Fruit fly (Drosophila melanogaster) whole organism: Measurements from ENCODE around the gene GlcAT-S.

Experiments used
- CG8478 ChIP-seq: fragments of >200 bp; optimal IDR thresholded peaks from 2 replicates; lab custom pipeline; 2018; ENCODE audit warnings: inconsistent platforms
- Dll ChIP-seq: fragments of >200 bp; optimal IDR thresholded peaks from 2 replicates; lab custom pipeline; 2017
- EcR ChIP-seq, 2 experiments: fragments of >200 bp; optimal IDR thresholded peaks; 2 replicates each; lab custom pipeline; 2017; ENCODE audit warnings: missing biosample characterization in 2 of 2, missing genetic modification characterization in 2 of 2, missing genetic modification reagents in 2 of 2
- pan ChIP-seq: fragments of >200 bp; optimal IDR thresholded peaks from 2 replicates; lab custom pipeline; 2017
- psq ChIP-seq: fragments of >200 bp; optimal IDR thresholded peaks from 2 replicates; lab custom pipeline; 2017
- usp ChIP-seq: fragments of >200 bp; optimal IDR thresholded peaks from 2 replicates; lab custom pipeline; 2017; ENCODE audit warnings: missing biosample characterization, missing genetic modification characterization, mixed read lengths

Gene GlcAT-S

DNA sequence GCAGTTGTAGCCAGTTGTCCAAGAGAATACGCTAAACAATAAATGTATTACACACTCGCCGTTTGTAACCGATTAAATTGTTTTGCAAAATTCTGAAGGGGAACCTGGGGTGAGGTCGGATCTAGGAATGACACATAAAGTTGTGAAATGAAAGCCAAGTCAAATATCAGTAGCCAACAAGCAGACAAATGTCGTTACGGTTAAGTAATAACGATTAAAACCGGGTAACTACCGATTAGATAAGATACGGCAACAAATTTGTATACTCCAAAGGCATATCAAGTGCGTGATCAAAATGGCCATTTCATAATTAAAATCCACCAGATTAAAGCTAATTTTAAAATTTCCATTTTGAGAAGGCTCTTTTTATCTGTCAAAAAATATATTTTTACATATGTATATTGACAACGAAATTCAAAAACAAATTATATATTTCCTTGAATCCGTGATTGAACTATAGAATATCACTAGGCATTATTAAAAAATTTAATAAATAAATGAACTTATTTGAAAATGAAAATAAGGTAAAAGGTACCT, at the start of gene GlcAT-S:
GlcAT-S (plus strand) TSS at position 487 of the 537 bp plus-strand sequence.
- TF ChIP-seq EcR (GFP tag; optimal IDR thresholded peaks at IDR 0.05; lab: Kevin White, UChicago) (no peak), pan (lab: Kevin White, UChicago) (no peak), psq (lab: Kevin White, UChicago) (no peak), Dll (lab: Kevin White, UChicago) (no peak), usp (GFP tag; lab: Kevin White, UChicago) (no peak)

DNA sequence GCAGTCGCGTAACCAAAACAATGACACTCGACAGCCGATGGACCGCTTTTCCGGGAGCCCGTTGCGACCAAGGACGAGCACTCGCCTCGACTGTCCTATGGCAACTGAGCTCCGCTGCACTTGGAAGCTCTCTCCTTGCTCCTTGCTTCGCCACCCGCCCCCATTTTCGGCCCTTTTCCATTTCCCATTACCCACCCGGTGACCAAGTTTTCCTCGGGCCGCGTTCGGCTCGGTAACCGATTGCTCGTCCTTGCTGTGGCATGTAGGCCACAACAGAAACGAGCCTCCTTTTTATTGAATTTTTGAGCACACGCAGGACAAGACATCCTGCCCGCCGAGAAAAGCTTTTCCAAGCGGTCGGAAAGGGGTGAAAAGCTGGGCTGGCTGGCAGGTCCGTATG, 49.6 kb upstream of the GlcAT-S start, which contains the start of gene jp:
jp (minus strand) TSS at position 95 of the 400 bp plus-strand sequence.
- TF ChIP-seq Dll (lab: Kevin White, UChicago) (no peak), EcR (GFP tag; optimal IDR thresholded peaks at IDR 0.05; lab: Kevin White, UChicago) (no peak), pan (lab: Kevin White, UChicago) (no peak), usp (GFP tag; lab: Kevin White, UChicago) (no peak), psq (lab: Kevin White, UChicago) (no peak), CG8478 (lab: Kevin White, UChicago) (no peak)

DNA sequence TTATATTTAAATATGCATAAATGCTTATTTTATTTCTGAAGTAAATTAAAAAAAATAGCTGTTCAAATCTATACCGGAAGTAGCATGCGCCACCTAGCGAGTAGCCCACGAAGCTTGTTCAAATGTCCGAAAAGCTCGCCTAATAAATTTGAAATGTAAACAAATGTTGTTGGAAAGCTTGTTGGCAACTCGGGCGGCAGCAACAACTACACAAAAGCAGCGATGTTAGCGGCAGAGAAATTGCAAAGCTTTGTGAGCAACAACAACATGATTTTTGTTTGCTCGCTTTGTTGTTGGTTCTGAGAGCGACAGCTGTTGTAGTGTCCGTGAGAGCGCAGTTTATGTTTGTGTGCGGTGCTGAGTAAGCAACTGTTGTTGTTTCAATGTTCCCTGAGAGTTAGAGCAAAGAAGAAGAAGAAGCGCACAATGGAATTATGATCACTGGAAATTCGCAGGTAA, 48.8 kb upstream of the GlcAT-S start:
- TF ChIP-seq Dll (lab: Kevin White, UChicago) (no peak), pan (lab: Kevin White, UChicago) (no peak), CG8478 (lab: Kevin White, UChicago) (no peak), EcR (GFP tag; optimal IDR thresholded peaks at IDR 0.05; lab: Kevin White, UChicago) (no peak), psq (lab: Kevin White, UChicago) (no peak), usp (GFP tag; lab: Kevin White, UChicago) (no peak)

DNA sequence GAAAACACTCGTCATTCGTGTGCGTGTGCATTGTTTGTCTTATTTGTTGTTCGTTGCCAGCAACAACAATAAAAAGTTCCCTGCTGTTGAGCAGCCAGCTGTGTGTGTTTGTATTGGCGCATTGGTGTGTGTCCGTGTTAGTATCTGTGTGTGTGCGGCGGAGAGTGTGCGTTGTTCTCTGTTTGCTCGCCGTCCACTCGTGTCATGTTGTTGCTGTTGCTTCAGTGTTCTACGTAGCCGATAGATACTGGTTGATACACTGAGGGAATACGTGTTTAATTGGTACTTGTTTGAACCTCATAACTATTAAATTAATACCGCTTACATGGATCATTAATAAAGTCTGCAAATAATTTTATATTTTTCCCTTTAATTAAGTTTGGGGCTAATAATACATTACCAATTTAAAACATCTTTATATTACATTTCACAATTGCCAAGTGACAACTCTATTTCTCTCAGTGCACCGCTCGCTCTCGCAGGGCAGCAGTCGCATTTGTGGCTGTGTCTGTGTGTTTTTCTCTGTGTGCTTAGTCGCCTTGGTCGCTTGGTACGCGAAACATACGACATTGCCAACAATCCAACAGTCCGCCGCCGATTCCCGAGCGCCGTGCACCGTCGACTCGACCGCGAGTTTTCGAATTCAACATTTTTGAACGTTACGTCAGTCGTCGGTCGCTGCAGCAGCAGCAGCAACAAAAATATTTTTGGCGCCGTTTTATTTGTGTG, 47.7 kb upstream of the GlcAT-S start, which contains the start of gene brwl:
brwl (plus strand) TSS at position 531 of the 729 bp plus-strand sequence.
- no peak for TF ChIP-seq usp (GFP tag; lab: Kevin White, UChicago)
- peak; percentile 11 for TF ChIP-seq Dll (lab: Kevin White, UChicago)

DNA sequence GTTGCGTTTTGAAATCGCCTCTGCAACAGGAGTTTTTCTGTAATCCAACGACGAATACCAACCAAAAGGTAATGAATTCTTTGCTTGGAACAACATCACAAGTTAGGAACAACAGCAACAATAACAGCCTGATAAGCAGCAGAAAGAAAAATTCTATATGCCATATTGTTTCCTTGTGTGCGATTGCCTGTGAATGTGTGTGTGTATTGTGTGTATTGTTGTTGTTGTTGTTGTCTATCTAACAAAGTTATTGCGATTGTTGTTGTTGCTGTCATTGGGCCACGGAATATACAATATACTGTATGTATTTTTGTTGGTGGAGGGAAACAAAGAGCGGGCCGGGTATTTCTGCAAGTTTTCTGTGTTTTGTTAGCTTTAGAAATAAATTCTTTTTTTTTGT, 47.1 kb upstream of the GlcAT-S start:
- TF ChIP-seq EcR (GFP tag; optimal IDR thresholded peaks at IDR 0.05; lab: Kevin White, UChicago) (no peak), usp (GFP tag; lab: Kevin White, UChicago) (no peak), psq (lab: Kevin White, UChicago) (no peak), CG8478 (lab: Kevin White, UChicago) (no peak), pan (lab: Kevin White, UChicago) (no peak), Dll (lab: Kevin White, UChicago) (no peak)

DNA sequence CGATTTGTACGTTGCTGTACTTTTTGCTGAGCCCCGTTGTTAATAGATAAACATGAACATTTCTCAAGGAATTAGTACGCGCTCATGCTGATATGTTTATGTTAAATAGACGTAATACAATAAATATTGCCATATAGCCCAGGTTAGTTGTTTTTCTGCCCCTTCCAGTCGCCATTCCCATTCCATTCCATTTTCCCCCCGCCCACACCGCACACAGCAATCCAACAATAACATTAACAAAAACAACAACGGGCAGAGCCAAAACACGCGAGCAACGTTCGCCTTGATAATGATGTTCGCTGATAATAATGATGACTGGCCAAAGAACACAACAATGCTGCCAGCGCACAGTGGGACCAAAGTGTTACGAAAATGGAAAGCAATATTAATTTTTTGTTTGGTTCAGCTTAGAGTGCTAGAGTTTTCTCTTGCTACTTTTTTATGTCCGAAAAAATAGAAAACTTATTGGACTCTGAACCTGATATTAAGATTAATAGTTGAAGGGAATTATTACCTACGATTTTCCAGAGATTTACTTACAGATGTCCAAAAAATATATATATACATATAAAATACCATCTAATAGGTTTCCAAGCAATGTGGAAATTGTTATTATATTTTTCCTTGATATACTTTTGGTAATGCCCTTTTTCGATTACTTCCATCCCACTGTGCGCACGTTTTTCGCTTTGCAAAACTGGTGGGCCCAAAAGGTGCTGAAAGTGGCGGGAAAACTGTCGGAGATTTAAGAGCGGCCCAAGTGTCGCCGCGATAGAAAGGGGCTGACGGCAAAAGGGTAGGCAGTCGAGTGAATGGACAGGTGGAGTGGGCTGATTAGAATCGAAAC, 46.5 kb upstream of the GlcAT-S start:
- TF ChIP-seq Dll (lab: Kevin White, UChicago) (no peak), pan (lab: Kevin White, UChicago) (no peak), EcR (GFP tag; optimal IDR thresholded peaks at IDR 0.05; lab: Kevin White, UChicago) (no peak), CG8478 (lab: Kevin White, UChicago) (no peak), usp (GFP tag; lab: Kevin White, UChicago) (no peak), psq (lab: Kevin White, UChicago) (no peak)

DNA sequence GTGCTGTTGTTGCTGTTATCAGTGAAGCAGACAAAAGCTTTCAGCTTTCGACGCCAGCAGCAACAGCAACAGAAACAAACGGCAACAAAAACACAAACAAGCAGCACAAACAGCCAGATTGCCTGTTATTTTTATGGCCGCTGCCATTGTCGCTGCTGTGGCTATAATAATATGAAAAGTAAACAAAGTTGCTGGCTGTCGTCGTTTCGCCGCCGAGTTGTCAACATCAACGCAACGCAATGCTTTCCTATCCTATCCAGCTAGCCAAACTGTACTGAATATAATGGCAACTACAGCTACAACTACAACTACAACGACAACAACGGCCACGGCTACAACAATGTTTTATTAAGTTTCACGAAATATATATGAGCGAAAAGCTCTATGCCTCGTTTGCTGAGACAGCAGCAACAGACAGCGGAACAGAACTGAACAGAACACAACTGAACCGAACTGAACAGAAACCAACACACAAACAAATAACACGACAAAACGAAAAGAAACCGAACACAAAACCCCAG, 45.5 kb upstream of the GlcAT-S start:
- TF ChIP-seq Dll (lab: Kevin White, UChicago): no peak
- no peak for TF ChIP-seq usp (GFP tag; lab: Kevin White, UChicago)
- TF ChIP-seq EcR (GFP tag; optimal IDR thresholded peaks at IDR 0.05; lab: Kevin White, UChicago): no peak
- TF ChIP-seq pan (lab: Kevin White, UChicago): no peak
- TF ChIP-seq psq (lab: Kevin White, UChicago): no peak
- TF ChIP-seq CG8478 (lab: Kevin White, UChicago): no peak

DNA sequence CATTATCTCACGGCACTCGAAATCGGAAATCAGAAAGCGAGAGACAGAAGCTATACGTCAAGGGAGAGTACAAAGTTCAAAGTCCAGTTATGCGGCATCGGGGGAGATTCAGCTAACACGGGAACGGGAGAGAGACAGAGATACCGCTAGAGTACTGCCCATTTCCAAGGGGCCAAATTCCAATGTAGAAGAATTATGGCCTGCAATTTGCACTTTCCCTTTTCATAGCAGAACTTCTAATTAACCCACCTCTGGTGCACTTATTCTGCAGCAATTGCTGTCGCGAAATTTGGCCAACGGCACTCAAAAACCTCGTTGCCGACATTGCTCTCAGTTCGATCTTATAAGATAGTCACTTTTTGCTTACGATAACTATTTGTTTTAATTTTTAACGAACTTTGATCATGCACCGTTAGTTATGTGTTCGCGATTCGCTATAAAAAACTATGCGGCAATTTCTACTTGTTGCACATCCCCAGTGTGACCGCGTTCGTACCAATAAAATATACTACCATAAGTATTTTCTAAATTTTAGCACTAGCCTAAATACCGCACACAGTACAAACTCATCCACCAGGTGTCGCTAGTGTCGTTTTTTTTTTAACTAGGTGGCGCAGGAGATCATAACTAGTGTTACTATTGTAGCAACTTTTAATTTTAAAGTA, 39.9 kb upstream of the GlcAT-S start, which contains the start of gene Mtpalpha:
Mtpalpha (minus strand) TSS at position 501 of the 665 bp plus-strand sequence.
- TF ChIP-seq EcR (GFP tag; optimal IDR thresholded peaks at IDR 0.05; lab: Kevin White, UChicago) (no peak), CG8478 (lab: Kevin White, UChicago) (no peak), pan (lab: Kevin White, UChicago) (no peak), psq (lab: Kevin White, UChicago) (no peak), Dll (lab: Kevin White, UChicago) (no peak), usp (GFP tag; lab: Kevin White, UChicago) (no peak)

DNA sequence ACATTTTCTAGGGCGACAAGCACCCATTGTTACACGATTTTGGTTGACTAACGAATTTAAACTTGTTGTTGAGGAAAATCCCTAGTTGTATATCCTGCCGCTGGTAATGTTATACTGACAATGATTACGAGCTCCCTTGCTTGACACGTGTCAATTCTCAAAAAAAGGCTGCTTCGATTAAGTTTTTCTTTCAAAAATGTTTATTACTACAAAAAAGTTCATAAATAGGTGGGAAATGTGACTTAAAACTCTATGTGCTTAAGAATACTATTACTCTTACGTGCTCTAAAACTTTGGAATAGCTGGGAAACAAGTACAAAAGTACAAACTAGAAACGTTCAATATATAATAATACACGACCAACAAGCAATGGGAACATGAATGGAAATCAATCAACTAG, 36.7 kb upstream of the GlcAT-S start, which contains the start of gene CG31709:
CG31709 (minus strand) TSS at position 101 of the 400 bp plus-strand sequence.
- TF ChIP-seq usp (GFP tag; lab: Kevin White, UChicago) (no peak), Dll (lab: Kevin White, UChicago) (no peak), pan (lab: Kevin White, UChicago) (no peak), EcR (GFP tag; optimal IDR thresholded peaks at IDR 0.05; lab: Kevin White, UChicago) (no peak), CG8478 (lab: Kevin White, UChicago) (no peak), psq (lab: Kevin White, UChicago) (no peak)

DNA sequence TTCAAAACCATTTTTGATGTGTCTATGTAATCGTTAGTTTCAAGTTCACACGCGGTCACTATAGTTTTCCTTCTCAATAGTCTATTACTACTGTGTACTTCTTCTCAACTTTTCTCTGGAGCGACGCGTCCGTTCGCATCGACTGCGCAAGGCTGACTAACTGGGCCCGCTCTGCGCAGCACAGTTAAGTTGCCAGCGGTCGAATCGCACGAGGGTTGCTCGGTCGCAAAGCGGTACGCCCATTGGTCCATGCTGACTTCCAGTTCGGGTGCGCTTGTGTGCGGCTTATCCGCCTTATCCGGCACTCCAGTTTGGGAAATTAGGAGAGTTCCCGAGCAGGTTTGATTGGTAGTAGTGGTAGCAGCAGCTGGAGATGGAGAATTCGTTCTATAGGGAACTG, 34.7 kb upstream of the GlcAT-S start, which contains the start of gene gcm:
gcm (minus strand) TSS at position 164 of the 400 bp plus-strand sequence.
- no peak for TF ChIP-seq CG8478 (lab: Kevin White, UChicago)
- no peak for TF ChIP-seq EcR (GFP tag; optimal IDR thresholded peaks at IDR 0.05; lab: Kevin White, UChicago)
- no peak for TF ChIP-seq pan (lab: Kevin White, UChicago)
- no peak for TF ChIP-seq psq (lab: Kevin White, UChicago)
- TF ChIP-seq usp (GFP tag; lab: Kevin White, UChicago): no peak
- no peak for TF ChIP-seq Dll (lab: Kevin White, UChicago)
